Worm (Caenorhabditis elegans) whole organism, early embryonic: ENCODE measurements around the gene W01C9.2.

Experiments used
- B0310.2 ChIP-seq: sonication (generic microtip); optimal IDR thresholded peaks from 2 replicates; lab custom pipeline; 2016; ENCODE audit warnings: mild to moderate bottlenecking, missing genetic modification characterization, missing compliant biosample characterization
- aly-1 ChIP-seq: sonication (generic microtip); optimal IDR thresholded peaks from 2 replicates; lab custom pipeline; 2016; ENCODE audit warnings: missing genetic modification characterization, missing compliant biosample characterization
- ama-1 ChIP-seq: fragments of 150-350 bp; optimal IDR thresholded peaks from 2 replicates; lab custom pipeline; 2014
- ceh-13 ChIP-seq: fragments of 200-800 bp; sonication (Bioruptor generic); optimal IDR thresholded peaks from 2 replicates; lab custom pipeline; 2018; ENCODE audit warnings: mild to moderate bottlenecking, missing genetic modification characterization, missing compliant biosample characterization
- flt-1 ChIP-seq: fragments of 200-800 bp; sonication (Bioruptor generic); IDR thresholded peaks from 2 replicates; pipeline ENCODE4 v1.3.6; 2022; ENCODE audit warnings: missing genetic modification characterization, missing compliant biosample characterization
- hnd-1 ChIP-seq: sonication (generic microtip); optimal IDR thresholded peaks from 2 replicates; lab custom pipeline; 2016; ENCODE audit warnings: missing genetic modification characterization, missing compliant biosample characterization
- pes-1 ChIP-seq: fragments of 200-800 bp; sonication (Bioruptor generic); IDR thresholded peaks from 2 replicates; pipeline ENCODE4 v1.3.6; 2022; ENCODE audit warnings: missing genetic modification reagents, missing genetic modification characterization, missing compliant biosample characterization
- scrt-1 ChIP-seq: fragments of 200-800 bp; sonication (Bioruptor generic); IDR thresholded peaks from 2 replicates; pipeline ENCODE4 v1.3.6; 2022; ENCODE audit warnings: missing genetic modification characterization, missing compliant biosample characterization
- sea-1 ChIP-seq: fragments of 200-800 bp; sonication (Bioruptor generic); conservative IDR thresholded peaks from 2 replicates; pipeline ENCODE4 v1.3.6; 2022; ENCODE audit warnings: missing genetic modification characterization, missing compliant biosample characterization
- tra-4 ChIP-seq: sonication (generic microtip); optimal IDR thresholded peaks from 2 replicates; lab custom pipeline; 2017; ENCODE audit warnings: missing genetic modification characterization, missing compliant biosample characterization

ce11 chrII:8562002-8562401 lies 25.8 kb downstream of the W01C9.2 start, which contains the start of gene F54C9.14:
- TF ChIP-seq ama-1 (no peak), ceh-13 (GFP tag; lab: Kevin White, UChicago) (no peak), pes-1 (GFP tag; lab: Robert Waterston, UW) (no peak), aly-1 (no peak), B0310.2 (tag; lab: Kevin White, UChicago) (no peak), tra-4 (tag; lab: Kevin White, UChicago) (no peak), scrt-1 (GFP tag; lab: Robert Waterston, UW) (no peak), sea-1 (GFP tag; lab: Robert Waterston, UW) (no peak), hnd-1 (tag; lab: Kevin White, UChicago) (no peak), flt-1 (GFP tag; lab: Robert Waterston, UW) (no peak)
